Worm (Caenorhabditis elegans): ENCODE results near the gene irld-15.

ce11 chrV:2341285-2341684, 37.6 kb upstream of the irld-15 start, which contains the start of gene irld-30:
- TF ChIP-seq nhr-25 (tag; optimal IDR thresholded peaks at IDR 0.05) (no peak), nhr-12 (tag; optimal IDR thresholded peaks at IDR 0.05) (no peak), fos-1 (tag; optimal IDR thresholded peaks at IDR 0.05) (no peak), mdl-1 (tag; optimal IDR thresholded peaks at IDR 0.05) (no peak), ceh-28 (tag; optimal IDR thresholded peaks at IDR 0.05) (no peak), ZK546.5 (tag; optimal IDR thresholded peaks at IDR 0.05) (no peak), ama-1 (optimal IDR thresholded peaks at IDR 0.05) (no peak), nfya-1 (tag; optimal IDR thresholded peaks at IDR 0.05; ENCODE audit: insufficient read depth) (no peak), pqm-1 (tag; optimal IDR thresholded peaks at IDR 0.05) (no peak), fkh-2 (tag; optimal IDR thresholded peaks at IDR 0.05) (no peak)
